Fruit fly (Drosophila melanogaster): ENCODE data around the gene CG17776.

The CG17776 gene

DNA sequence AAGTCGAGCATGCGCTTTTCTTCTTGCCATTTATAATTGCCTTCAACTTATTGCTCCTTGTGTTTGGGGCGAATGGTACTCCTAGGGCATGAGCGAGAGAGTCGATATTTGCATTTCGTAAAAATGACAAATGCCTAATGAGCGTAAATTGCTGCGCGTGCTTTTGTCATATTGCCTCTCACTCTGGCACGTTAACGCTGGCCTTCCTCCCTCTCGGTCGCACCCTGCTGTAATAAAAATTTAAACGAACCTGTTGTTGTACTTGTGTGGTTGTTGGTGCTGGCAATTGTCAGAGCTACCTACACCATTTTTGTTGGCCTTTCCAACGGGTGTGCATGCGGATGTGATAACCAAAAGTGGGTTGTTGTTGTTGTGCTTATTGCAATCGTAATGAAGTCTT is 46.1 kb upstream of the CG17776 start (continued):
- TF ChIP-seq Opbp (GFP tag; IDR thresholded peaks at IDR 0.05; ENCODE audit: partially characterized antibody) (0 out of 3 replicates have a peak, but pooled peaks have one; percentile 27), chif (GFP tag; optimal IDR thresholded peaks at IDR 0.05) (no peak), vvl (GFP tag; IDR thresholded peaks at IDR 0.05) (no peak), seq (GFP tag; IDR thresholded peaks at IDR 0.05) (no peak), CG3995 (GFP tag; optimal IDR thresholded peaks at IDR 0.05) (no peak), Tbp (GFP tag; optimal IDR thresholded peaks at IDR 0.05) (no peak), C15 (GFP tag; IDR thresholded peaks at IDR 0.05) (no peak), Abd-B (GFP tag; optimal IDR thresholded peaks at IDR 0.05) (peak; percentile 60), lmd (GFP tag; IDR thresholded peaks at IDR 0.05) (no peak), CG6813 (GFP tag; optimal IDR thresholded peaks at IDR 0.05) (no peak), CG14667 (GFP tag; IDR thresholded peaks at IDR 0.05) (no peak), CG17328 (GFP tag; IDR thresholded peaks at IDR 0.05) (no peak), zf30C (GFP tag; optimal IDR thresholded peaks at IDR 0.05) (no peak), CG14441 (GFP tag; IDR thresholded peaks at IDR 0.05) (no peak), mam (GFP tag; optimal IDR thresholded peaks at IDR 0.05) (no peak), CG10321 (GFP tag; IDR thresholded peaks at IDR 0.05) (peak; percentile 51), ewg (GFP tag; optimal IDR thresholded peaks at IDR 0.05) (peak; percentile 79), gsb-n (tag; optimal IDR thresholded peaks at IDR 0.05) (no peak), luna (GFP tag; optimal IDR thresholded peaks at IDR 0.05) (no peak), wor (GFP tag; IDR thresholded peaks at IDR 0.05) (no peak), CG12104 (GFP tag; optimal IDR thresholded peaks at IDR 0.05) (no peak), CG7745 (tag; optimal IDR thresholded peaks at IDR 0.05) (no peak), HmgD (GFP tag; optimal IDR thresholded peaks at IDR 0.05) (no peak), CG17612 (GFP tag; IDR thresholded peaks at IDR 0.05) (no peak), sim (GFP tag; IDR thresholded peaks at IDR 0.05) (no peak), Ptx1 (GFP tag; IDR thresholded peaks at IDR 0.05) (no peak), CG18599 (GFP tag; optimal IDR thresholded peaks at IDR 0.05) (peak; percentile 13), fd96Cb (tag; optimal IDR thresholded peaks at IDR 0.05) (no peak), sc (optimal IDR thresholded peaks at IDR 0.05) (no peak), sc (GFP tag; optimal IDR thresholded peaks at IDR 0.05) (no peak), chinmo (GFP tag; IDR thresholded peaks at IDR 0.05; ENCODE audit: partially characterized antibody) (no peak), Hand (GFP tag; optimal IDR thresholded peaks at IDR 0.05) (no peak), btn (GFP tag; optimal IDR thresholded peaks at IDR 0.05) (no peak), danr (GFP tag; IDR thresholded peaks at IDR 0.05) (no peak), CG18262 (tag; optimal IDR thresholded peaks at IDR 0.05) (no peak), lola (GFP tag; optimal IDR thresholded peaks at IDR 0.05) (no peak), CG10565 (GFP tag; optimal IDR thresholded peaks at IDR 0.05) (no peak), CG10979 (tag; optimal IDR thresholded peaks at IDR 0.05) (no peak), Dp (GFP tag; optimal IDR thresholded peaks at IDR 0.05) (no peak), NFAT (GFP tag; IDR thresholded peaks at IDR 0.05) (no peak), Drgx (GFP tag; IDR thresholded peaks at IDR 0.05) (no peak), pum (GFP tag; optimal IDR thresholded peaks at IDR 0.05) (no peak), CG6854 (GFP tag; optimal IDR thresholded peaks at IDR 0.05) (no peak), CG18476 (GFP tag; optimal IDR thresholded peaks at IDR 0.05) (no peak), CG9727 (GFP tag; optimal IDR thresholded peaks at IDR 0.05) (no peak), bsh (GFP tag; optimal IDR thresholded peaks at IDR 0.05) (no peak), croc (GFP tag; conservative IDR thresholded peaks at IDR 0.05) (no peak), CG3407 (GFP tag; optimal IDR thresholded peaks at IDR 0.05) (no peak), gro (GFP tag; optimal IDR thresholded peaks at IDR 0.05) (no peak), ken (GFP tag; IDR thresholded peaks at IDR 0.05) (no peak), toy (GFP tag; IDR thresholded peaks at IDR 0.05) (no peak), pnt (GFP tag; optimal IDR thresholded peaks at IDR 0.05) (no peak), Gug (GFP tag; IDR thresholded peaks at IDR 0.05) (no peak)
